Worm (Caenorhabditis elegans) whole organism, L4 larva: ENCODE measurements around the gene C46C2.6.
"Not testable (repeated sequence)": the region's sequence is repeated elsewhere in the genome, so short reads cannot be mapped to it uniquely, and the experiment has no call there.

Experiments used
- D1046.2 ChIP-seq: fragments of 200-800 bp; sonication (Bioruptor generic); IDR thresholded peaks from 2 replicates; pipeline ENCODE4 v1.3.6; 2022; ENCODE audit warnings: missing genetic modification characterization, missing compliant biosample characterization
- F10B5.3 ChIP-seq: sonication (generic microtip); optimal IDR thresholded peaks from 2 replicates; lab custom pipeline; 2016; ENCODE audit warnings: mild to moderate bottlenecking, missing genetic modification characterization, missing compliant biosample characterization
- F44E2.7 ChIP-seq: fragments of 200-800 bp; sonication (Bioruptor generic); IDR thresholded peaks from 2 replicates; pipeline ENCODE4 v2.1.2; 2022; ENCODE audit warnings: missing genetic modification characterization, missing compliant biosample characterization
- F49E8.2 ChIP-seq: sonication (generic microtip); optimal IDR thresholded peaks from 2 replicates; lab custom pipeline; 2016; ENCODE audit warnings: missing compliant biosample characterization, mild to moderate bottlenecking, missing genetic modification characterization, borderline replicate concordance
- T20F7.1 ChIP-seq: fragments of 200-800 bp; sonication (Bioruptor generic); optimal IDR thresholded peaks from 2 replicates; lab custom pipeline; 2018; ENCODE audit warnings: mild to moderate bottlenecking, missing genetic modification characterization, missing compliant biosample characterization
- T26A8.4 ChIP-seq: fragments of 200-800 bp; sonication (Bioruptor generic); IDR thresholded peaks from 2 replicates; pipeline ENCODE4 v1.3.6; 2022; ENCODE audit warnings: missing genetic modification characterization, missing compliant biosample characterization
- Y75B8A.6 ChIP-seq: fragments of 200-800 bp; sonication (Bioruptor generic); IDR thresholded peaks from 2 replicates; pipeline ENCODE4 v1.3.6; 2022; ENCODE audit warnings: missing genetic modification reagents, missing genetic modification characterization, missing compliant biosample characterization
- ZK337.2 ChIP-seq: fragments of 200-800 bp; sonication (Bioruptor generic); IDR thresholded peaks from 2 replicates; pipeline ENCODE4 v1.3.6; 2022; ENCODE audit warnings: missing genetic modification reagents, missing genetic modification characterization, missing compliant biosample characterization
- aha-1 ChIP-seq: fragments of 150-350 bp; peaks from one replicate; lab custom pipeline; 2014; ENCODE audit warnings: missing biosample characterization, missing genetic modification characterization
- ama-1 ChIP-seq: fragments of 150-350 bp; optimal IDR thresholded peaks from 2 replicates; lab custom pipeline; 2014; ENCODE audit warnings: inconsistent platforms, mixed read lengths
- arid-1 ChIP-seq: fragments of 200-800 bp; sonication (Bioruptor generic); conservative IDR thresholded peaks from 2 replicates; pipeline ENCODE4 v1.3.6; 2022; ENCODE audit warnings: missing genetic modification reagents, missing genetic modification characterization, missing compliant biosample characterization
- attf-4 ChIP-seq: sonication (generic microtip); optimal IDR thresholded peaks from 3 replicates; lab custom pipeline; 2017; ENCODE audit warnings: missing biosample characterization, missing genetic modification characterization
- ceh-20 ChIP-seq: fragments of 200-800 bp; sonication (Bioruptor generic); IDR thresholded peaks from 2 replicates; pipeline ENCODE4 v1.3.6; 2022; ENCODE audit warnings: missing genetic modification reagents, missing genetic modification characterization, missing compliant biosample characterization
- ceh-32 ChIP-seq: sonication (generic microtip); optimal IDR thresholded peaks from 2 replicates; lab custom pipeline; 2016; ENCODE audit warnings: mild to moderate bottlenecking, missing genetic modification characterization, missing compliant biosample characterization; ENCODE audit not compliant: poor library complexity
- ceh-44 ChIP-seq: fragments of 200-800 bp; sonication (Bioruptor generic); IDR thresholded peaks from 2 replicates; pipeline ENCODE4 v1.3.6; 2022; ENCODE audit warnings: missing genetic modification reagents, missing genetic modification characterization, missing compliant biosample characterization
- ceh-82 ChIP-seq: sonication (generic microtip); optimal IDR thresholded peaks from 2 replicates; lab custom pipeline; 2017; ENCODE audit warnings: missing biosample characterization, missing genetic modification characterization
- ctbp-1 ChIP-seq: fragments of 200-800 bp; sonication (Bioruptor generic); IDR thresholded peaks from 2 replicates; pipeline ENCODE4 v1.3.6; 2022; ENCODE audit warnings: missing genetic modification reagents, missing genetic modification characterization, missing compliant biosample characterization
- dmd-6 ChIP-seq: fragments of 200-800 bp; sonication (Bioruptor generic); IDR thresholded peaks from 2 replicates; pipeline ENCODE4 v1.3.6; 2022; ENCODE audit warnings: missing genetic modification reagents, missing genetic modification characterization, missing compliant biosample characterization
- dmd-8 ChIP-seq: fragments of 200-800 bp; sonication (Bioruptor generic); IDR thresholded peaks from 2 replicates; pipeline ENCODE4 v1.3.6; 2022; ENCODE audit warnings: missing genetic modification characterization, missing compliant biosample characterization
- dpl-1 ChIP-seq: fragments of 150-350 bp; optimal IDR thresholded peaks from 2 replicates; lab custom pipeline; 2014; ENCODE audit warnings: missing biosample characterization, missing genetic modification reagents, missing genetic modification characterization
- duxl-1 ChIP-seq: sonication (generic microtip); optimal IDR thresholded peaks from 2 replicates; lab custom pipeline; 2016; ENCODE audit warnings: mild to moderate bottlenecking, missing genetic modification characterization, moderate library complexity, missing compliant biosample characterization; ENCODE audit not compliant: poor library complexity
- egl-43 ChIP-seq: fragments of 200-800 bp; sonication (Bioruptor generic); IDR thresholded peaks from 2 replicates; pipeline ENCODE4 v1.3.6; 2022; ENCODE audit warnings: missing genetic modification reagents, missing genetic modification characterization, missing compliant biosample characterization
- lin-1 ChIP-seq: fragments of 200-800 bp; sonication (Bioruptor generic); IDR thresholded peaks from 2 replicates; pipeline ENCODE4 v1.3.6; 2022; ENCODE audit warnings: missing genetic modification reagents, missing genetic modification characterization, missing compliant biosample characterization
- lin-29 ChIP-seq: fragments of 200-800 bp; sonication (Bioruptor generic); IDR thresholded peaks from 2 replicates; pipeline ENCODE4 v1.3.6; 2022; ENCODE audit warnings: missing genetic modification reagents, missing genetic modification characterization, missing compliant biosample characterization
- madf-5 ChIP-seq, 2 experiments: fragments of 200-800 bp; sonication (Bioruptor generic); IDR thresholded peaks; 2 replicates each; pipeline ENCODE4 v1.3.6; 2022; ENCODE audit warnings: missing compliant biosample characterization in 2 of 2, missing genetic modification characterization in 2 of 2
- madf-9 ChIP-seq: fragments of 200-800 bp; sonication (Bioruptor generic); conservative IDR thresholded peaks from 2 replicates; pipeline ENCODE4 v1.3.6; 2022; ENCODE audit warnings: missing genetic modification reagents, missing genetic modification characterization, missing compliant biosample characterization
- mdl-1 ChIP-seq, 2 experiments: fragments of 150-350 bp in 1 of 2; sonication (generic microtip) in 1 of 2; optimal IDR thresholded peaks; 2 replicates each; lab custom pipeline; 2014 to 2017; ENCODE audit warnings: missing biosample characterization in 2 of 2, missing genetic modification characterization in 2 of 2
- mxl-2 ChIP-seq: fragments of 200-800 bp; sonication (Bioruptor generic); conservative IDR thresholded peaks from 2 replicates; pipeline ENCODE4 v1.3.6; 2022; ENCODE audit warnings: missing genetic modification reagents, missing genetic modification characterization, missing compliant biosample characterization
- nhr-102 ChIP-seq: sonication (generic microtip); optimal IDR thresholded peaks from 2 replicates; lab custom pipeline; 2016; ENCODE audit warnings: mild to moderate bottlenecking, missing genetic modification characterization, moderate library complexity, missing compliant biosample characterization
- nhr-25 ChIP-seq: sonication (generic microtip); optimal IDR thresholded peaks from 2 replicates; lab custom pipeline; 2017; ENCODE audit warnings: missing genetic modification characterization, mild to moderate bottlenecking, missing compliant biosample characterization, antibody characterized with exemption, moderate library complexity, borderline replicate concordance; ENCODE audit not compliant: insufficient read depth
- nhr-28 ChIP-seq: fragments of 150-350 bp; optimal IDR thresholded peaks from 2 replicates; lab custom pipeline; 2014; ENCODE audit warnings: missing biosample characterization, missing genetic modification characterization
- nhr-41 ChIP-seq: fragments of 200-800 bp; sonication (Bioruptor generic); IDR thresholded peaks from 2 replicates; pipeline ENCODE4 v1.3.6; 2022; ENCODE audit warnings: missing genetic modification reagents, missing genetic modification characterization, missing compliant biosample characterization
- nhr-42 ChIP-seq: fragments of 200-800 bp; sonication (Bioruptor generic); IDR thresholded peaks from 2 replicates; pipeline ENCODE4 v1.3.6; 2022; ENCODE audit warnings: missing genetic modification characterization, missing compliant biosample characterization
- nhr-48 ChIP-seq: sonication (generic microtip); optimal IDR thresholded peaks from 2 replicates; lab custom pipeline; 2016; ENCODE audit warnings: mild to moderate bottlenecking, missing genetic modification characterization, missing compliant biosample characterization
- nhr-6 ChIP-seq: fragments of 150-350 bp; optimal IDR thresholded peaks from 2 replicates; lab custom pipeline; 2014; ENCODE audit warnings: missing biosample characterization, missing genetic modification characterization
- nhr-76 ChIP-seq: fragments of 150-350 bp; optimal IDR thresholded peaks from 2 replicates; lab custom pipeline; 2014; ENCODE audit warnings: missing biosample characterization, missing genetic modification characterization
- nhr-77 ChIP-seq: fragments of 150-350 bp; optimal IDR thresholded peaks from 2 replicates; lab custom pipeline; 2014; ENCODE audit warnings: missing biosample characterization, missing genetic modification characterization
- pha-4 ChIP-seq, 2 experiments: fragments of 150-350 bp in 1 of 2; fragments of 200-800 bp in 1 of 2; sonication (Bioruptor generic) in 1 of 2; IDR thresholded peaks in 1 of 2; optimal IDR thresholded peaks in 1 of 2; 2 replicates each; pipeline versions ENCODE4 v1.3.6 to Lab custom; 2014 to 2022; ENCODE audit warnings: missing genetic modification characterization in 2 of 2, missing genetic modification reagents in 2 of 2, missing biosample characterization in 1 of 2, missing compliant biosample characterization in 1 of 2
- php-3 ChIP-seq: fragments of 200-800 bp; sonication (Bioruptor generic); IDR thresholded peaks from 2 replicates; pipeline ENCODE4 v1.3.6; 2022; ENCODE audit warnings: missing genetic modification reagents, missing genetic modification characterization, missing compliant biosample characterization
- pqm-1 ChIP-seq: sonication (generic microtip); optimal IDR thresholded peaks from 2 replicates; lab custom pipeline; 2017; ENCODE audit warnings: missing biosample characterization, missing genetic modification characterization
- rbr-2 ChIP-seq: sonication (generic microtip); optimal IDR thresholded peaks from 2 replicates; lab custom pipeline; 2016; ENCODE audit warnings: missing genotype, missing genetic modification characterization, missing compliant biosample characterization
- set-16 ChIP-seq: fragments of 200-800 bp; sonication (Bioruptor generic); IDR thresholded peaks from 2 replicates; pipeline ENCODE4 v1.3.6; 2022; ENCODE audit warnings: missing genetic modification reagents, missing genetic modification characterization, missing compliant biosample characterization
- snpc-4 ChIP-seq: fragments of 150-350 bp; optimal IDR thresholded peaks from 2 replicates; lab custom pipeline; 2014; ENCODE audit warnings: missing biosample characterization, missing genetic modification characterization
- spr-1 ChIP-seq: sonication (generic microtip); optimal IDR thresholded peaks from 2 replicates; lab custom pipeline; 2016; ENCODE audit warnings: mild to moderate bottlenecking, missing genetic modification characterization, missing compliant biosample characterization
- tag-97 ChIP-seq: fragments of 200-800 bp; sonication (Bioruptor generic); IDR thresholded peaks from 2 replicates; pipeline ENCODE4 v1.3.6; 2022; ENCODE audit warnings: missing genetic modification characterization, missing compliant biosample characterization
- ztf-11 ChIP-seq: fragments of 150-350 bp; optimal IDR thresholded peaks from 2 replicates; lab custom pipeline; 2014; ENCODE audit warnings: missing biosample characterization, missing genetic modification characterization

The C46C2.6 gene

DNA sequence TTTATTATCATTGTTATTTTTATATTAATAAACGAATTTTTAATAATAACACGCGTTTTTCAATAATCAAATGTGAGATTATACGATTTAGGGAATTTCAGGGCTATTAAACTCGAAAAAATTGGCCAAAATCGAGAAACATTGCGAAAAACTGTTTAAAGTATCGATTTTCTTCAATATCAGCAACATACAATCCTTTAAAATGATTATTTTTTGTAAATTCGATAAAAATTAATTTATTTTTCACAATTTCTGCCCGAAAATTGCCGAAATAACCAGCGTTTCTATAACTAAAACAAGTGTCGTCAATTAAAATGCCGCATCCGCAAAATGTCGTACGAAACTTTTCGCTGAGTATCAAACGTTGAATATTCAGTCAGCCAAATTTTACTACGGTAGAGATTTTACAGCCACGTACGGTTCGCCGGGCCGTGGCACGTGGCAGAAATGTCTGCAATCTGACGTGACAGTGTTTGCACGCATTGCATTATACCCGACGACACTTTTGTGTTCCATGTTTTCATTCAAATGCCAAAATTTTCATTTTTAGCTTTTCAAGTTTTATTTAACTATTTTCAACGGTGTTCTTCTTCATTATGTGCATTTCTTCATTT lies 16.1 kb upstream of the C46C2.6 start (continued):
- TF ChIP-seq F44E2.7: peak; percentile 83
- TF ChIP-seq madf-5 (GFP tag; IDR thresholded peaks at IDR 0.05; lab: Robert Waterston, UW): peak; percentile 87 to 98; a peak in 3 of 4 replicates
- TF ChIP-seq nhr-41 (GFP tag; lab: Robert Waterston, UW): peak; percentile 71; the same call in 1 of the 2 replicates
- TF ChIP-seq tag-97 (GFP tag; lab: Robert Waterston, UW): peak; percentile 89; the same call in 1 of the 2 replicates
- peak; percentile 84 for TF ChIP-seq ctbp-1
- TF ChIP-seq madf-9 (GFP tag; lab: Robert Waterston, UW): peak; percentile 95
- peak; percentile 92 for TF ChIP-seq Y75B8A.6
- peak; percentile 97 for TF ChIP-seq arid-1 (GFP tag; lab: Robert Waterston, UW)
- peak; percentile 11 for TF ChIP-seq nhr-48 (tag; lab: Kevin White, UChicago)
- TF ChIP-seq nhr-42 (GFP tag; lab: Robert Waterston, UW): peak; percentile 98
- peak; percentile 98 for TF ChIP-seq dmd-6 (GFP tag; lab: Robert Waterston, UW)
- peak; percentile 95 for TF ChIP-seq ceh-20 (GFP tag; lab: Robert Waterston, UW)
- peak; percentile 98 for TF ChIP-seq T26A8.4 (GFP tag; lab: Robert Waterston, UW)
- peak; percentile 89 for TF ChIP-seq mxl-2 (GFP tag; lab: Robert Waterston, UW)
- peak; percentile 56 for TF ChIP-seq duxl-1
- TF ChIP-seq ceh-44 (GFP tag; lab: Robert Waterston, UW): peak; percentile 97
- peak; percentile 95 for TF ChIP-seq lin-1 (GFP tag; lab: Robert Waterston, UW)
- TF ChIP-seq lin-29: peak; percentile 97
- peak; percentile 76 for TF ChIP-seq T20F7.1 (GFP tag; lab: Kevin White, UChicago)
- TF ChIP-seq php-3 (GFP tag; lab: Robert Waterston, UW): peak; percentile 95
- peak; percentile 93 for TF ChIP-seq pha-4 (GFP tag; IDR thresholded peaks at IDR 0.05; lab: Robert Waterston, UW)
- TF ChIP-seq pha-4 (tag; optimal IDR thresholded peaks at IDR 0.05; lab: Kevin White, UChicago): not testable (repeated sequence)

DNA sequence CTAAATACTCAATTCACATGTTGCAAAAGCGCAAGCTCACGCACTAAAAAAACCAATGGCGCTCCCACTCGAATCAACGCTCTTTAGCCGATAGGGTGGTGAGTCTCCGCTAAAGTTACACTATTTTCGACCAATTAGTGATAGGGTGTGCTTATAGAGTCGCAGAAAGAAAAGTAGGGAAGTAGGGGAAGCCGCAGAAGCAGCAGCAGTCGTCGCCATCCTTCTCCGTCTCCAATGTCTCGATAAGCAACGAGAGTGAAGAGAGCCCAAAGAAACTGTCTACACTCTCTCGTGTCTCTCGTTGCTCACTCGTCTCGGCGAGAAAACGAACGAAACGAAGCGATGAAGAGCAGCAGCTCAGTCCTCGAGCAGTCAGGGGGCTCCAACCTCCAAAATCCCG lies 15.5 kb upstream of the C46C2.6 start:
- TF ChIP-seq mdl-1 (tag; optimal IDR thresholded peaks at IDR 0.05; lab: Kevin White, UChicago) (peak in 1 of 2 experiments; percentile 45), nhr-76 (tag; lab: Kevin White, UChicago) (no peak), nhr-48 (tag; lab: Kevin White, UChicago) (no peak), D1046.2 (GFP tag; lab: Robert Waterston, UW) (no peak), aha-1 (peak; percentile 97), ztf-11 (tag; lab: Kevin White, UChicago) (no peak), rbr-2 (peak; percentile 21), dpl-1 (peak; percentile 37), ama-1 (lab: Kevin White, UChicago) (no peak), ceh-32 (tag; lab: Kevin White, UChicago) (no peak), duxl-1 (peak; percentile 18), pha-4 (GFP tag; IDR thresholded peaks at IDR 0.05; lab: Robert Waterston, UW) (peak; percentile 60), pha-4 (tag; optimal IDR thresholded peaks at IDR 0.05; lab: Kevin White, UChicago) (peak; percentile 83), snpc-4 (tag; lab: Kevin White, UChicago) (no peak), spr-1 (tag; lab: Kevin White, UChicago) (no peak), mxl-2 (GFP tag; lab: Robert Waterston, UW) (no peak), F49E8.2 (tag; lab: Kevin White, UChicago) (no peak), lin-29 (no peak), nhr-25 (no peak), set-16 (GFP tag; lab: Robert Waterston, UW) (peak; percentile 79), Y75B8A.6 (no peak), ceh-82 (tag; lab: Kevin White, UChicago) (no peak), nhr-28 (tag; lab: Kevin White, UChicago) (peak; percentile 18), tag-97 (GFP tag; lab: Robert Waterston, UW) (no peak), pqm-1 (no peak), egl-43 (peak; percentile 82), nhr-42 (GFP tag; lab: Robert Waterston, UW) (0 out of 2 replicates have a peak, but pooled peaks have one; percentile 33), ZK337.2 (no peak), ceh-20 (GFP tag; lab: Robert Waterston, UW) (peak; percentile 77; the same call in 1 of the 2 replicates), attf-4 (no peak), nhr-41 (GFP tag; lab: Robert Waterston, UW) (no peak), nhr-77 (no peak), F10B5.3 (tag; lab: Kevin White, UChicago) (no peak), madf-9 (GFP tag; lab: Robert Waterston, UW) (no peak), ceh-44 (GFP tag; lab: Robert Waterston, UW) (no peak), nhr-6 (tag; lab: Kevin White, UChicago) (no peak), T26A8.4 (GFP tag; lab: Robert Waterston, UW) (no peak), dmd-8 (GFP tag; lab: Robert Waterston, UW) (no peak), nhr-102 (tag; lab: Kevin White, UChicago) (no peak)
